Worm (Caenorhabditis elegans) whole organism, young adult: ENCODE measurements around the gene C38H2.2.
A peak's percentile ranks its signal among the peaks of the same experiment; 100 is the strongest.

Experiments
- B0261.1 ChIP-seq: sonication (generic microtip); optimal IDR thresholded peaks from 2 replicates; lab custom pipeline; 2016; ENCODE audit warnings: mild to moderate bottlenecking, missing genetic modification characterization, moderate library complexity, missing compliant biosample characterization
- F57A8.1 ChIP-seq: fragments of 200-800 bp; sonication (Bioruptor generic); optimal IDR thresholded peaks from 2 replicates; lab custom pipeline; 2018; ENCODE audit warnings: mild to moderate bottlenecking, missing genetic modification characterization, moderate library complexity, missing compliant biosample characterization
- Y56A3A.18 ChIP-seq: fragments of 200-800 bp; sonication (Bioruptor generic); IDR thresholded peaks from 2 replicates; pipeline ENCODE4 v1.3.6; 2022; ENCODE audit warnings: missing genetic modification reagents, missing genetic modification characterization, missing compliant biosample characterization
- aptf-2 ChIP-seq: fragments of 200-800 bp; sonication (Bioruptor generic); conservative IDR thresholded peaks from 2 replicates; pipeline ENCODE4 v1.3.6; 2022; ENCODE audit warnings: missing genetic modification reagents, missing genetic modification characterization, missing compliant biosample characterization
- chd-7 ChIP-seq: sonication (generic microtip); optimal IDR thresholded peaks from 2 replicates; lab custom pipeline; 2016; ENCODE audit warnings: mild to moderate bottlenecking, missing genetic modification characterization, moderate library complexity, missing compliant biosample characterization
- him-1 ChIP-seq: sonication (generic microtip); optimal IDR thresholded peaks from 2 replicates; lab custom pipeline; 2016; ENCODE audit warnings: missing genotype, missing genetic modification reagents, missing genetic modification characterization, missing compliant biosample characterization
- lsl-1 ChIP-seq: fragments of 200-800 bp; sonication (Bioruptor generic); optimal IDR thresholded peaks from 2 replicates; lab custom pipeline; 2018; ENCODE audit warnings: mild to moderate bottlenecking, missing genetic modification characterization, moderate library complexity, missing compliant biosample characterization
- nhr-90 ChIP-seq: sonication (generic microtip); optimal IDR thresholded peaks from 2 replicates; lab custom pipeline; 2016; ENCODE audit warnings: missing genotype, mild to moderate bottlenecking, missing genetic modification characterization, missing compliant biosample characterization
- zfh-2 ChIP-seq: fragments of 200-800 bp; sonication (Bioruptor generic); conservative IDR thresholded peaks from 2 replicates; pipeline ENCODE4 v1.3.6; 2022; ENCODE audit warnings: missing genetic modification reagents, missing genetic modification characterization, missing compliant biosample characterization
- ztf-3 ChIP-seq: fragments of 200-800 bp; sonication (Bioruptor generic); optimal IDR thresholded peaks from 2 replicates; lab custom pipeline; 2018; ENCODE audit warnings: mild to moderate bottlenecking, missing genetic modification characterization, missing compliant biosample characterization

- TF ChIP-seq him-1 (no peak), F57A8.1 (GFP tag; lab: Kevin White, UChicago) (no peak), lsl-1 (GFP tag; lab: Kevin White, UChicago) (no peak), chd-7 (tag; lab: Kevin White, UChicago) (no peak), ztf-3 (GFP tag; lab: Kevin White, UChicago) (no peak), nhr-90 (tag; lab: Kevin White, UChicago) (no peak), B0261.1 (tag; lab: Kevin White, UChicago) (no peak), zfh-2 (GFP tag; lab: Robert Waterston, UW) (0 out of 2 replicates have a peak, but pooled peaks have one; percentile 54), Y56A3A.18 (GFP tag; lab: Robert Waterston, UW) (no peak), aptf-2 (GFP tag; lab: Robert Waterston, UW) (no peak)
Observed at ce11 chrIII:10353423-10353822, 28.1 kb upstream of the C38H2.2 start.
